Fruit fly (Drosophila melanogaster) whole organism, prepupa: ENCODE results near the gene Phs.

ENCODE experiments used
- Met ChIP-seq: fragments of 200-800 bp; sonication (Bioruptor generic); optimal IDR thresholded peaks from 3 replicates; lab custom pipeline; 2016; ENCODE audit warnings: missing biosample characterization, missing genetic modification characterization
- fkh ChIP-seq: fragments of 200-800 bp; sonication (Bioruptor generic); optimal IDR thresholded peaks from 3 replicates; lab custom pipeline; 2017; ENCODE audit warnings: missing biosample characterization, mild to moderate bottlenecking, missing genetic modification characterization, moderate library complexity

DNA sequence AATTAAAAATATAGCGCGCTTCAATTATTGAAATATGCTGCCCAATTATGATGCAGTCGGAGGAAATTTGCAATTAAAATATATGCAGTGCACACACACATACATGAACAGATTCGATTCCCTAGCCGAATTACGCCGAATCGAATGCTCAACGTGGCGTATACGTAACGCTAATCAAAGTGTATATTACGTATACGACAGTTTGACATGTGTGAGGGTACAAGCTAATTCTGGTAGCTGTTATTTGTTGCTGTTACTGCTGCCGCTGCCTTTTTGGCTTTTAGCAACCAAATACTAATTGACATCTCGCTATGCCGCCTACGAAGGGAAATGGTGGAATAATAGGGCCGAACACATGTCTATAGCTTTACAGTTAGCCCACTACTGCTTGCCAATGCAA lies 7.6 kb downstream of the Phs start:
- TF ChIP-seq Met (GFP tag; lab: Kevin White, UChicago) (no peak), fkh (GFP tag; lab: Kevin White, UChicago) (no peak)
